Fruit fly (Drosophila melanogaster) S2 (cell line): Measurements from ENCODE around the gene Pink1.

Experiments
- CG8478 ChIP-seq: fragments of >200 bp; optimal IDR thresholded peaks from 2 replicates; lab custom pipeline; 2018
- CTCF ChIP-seq, 2 experiments: fragments of >200 bp; optimal IDR thresholded peaks; 2 replicates each; lab custom pipeline; 2018

DNA sequence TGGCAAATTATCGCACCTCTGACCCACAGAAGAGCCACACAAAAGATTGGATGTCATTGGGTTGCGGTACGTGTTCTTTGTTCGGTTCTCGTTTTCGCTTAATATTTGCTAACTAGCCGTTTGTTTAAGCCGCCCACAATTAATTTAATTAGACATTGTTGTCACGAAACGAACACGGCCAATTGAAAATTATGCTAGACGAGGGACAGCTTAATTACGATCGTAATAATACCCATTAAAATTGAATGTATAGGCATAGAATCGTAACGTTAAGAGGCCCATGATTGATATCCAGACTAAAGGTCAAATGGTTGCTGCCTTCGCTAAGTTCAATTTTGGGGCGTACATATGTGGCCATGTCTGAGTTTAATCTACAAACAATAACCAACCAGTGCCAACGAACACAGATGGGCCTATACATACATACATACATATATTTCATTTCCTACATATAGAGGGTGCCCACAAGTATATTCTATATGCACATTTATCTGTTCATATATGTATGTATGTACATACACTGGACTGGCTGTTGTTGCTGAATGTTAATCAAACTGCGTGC is 45.1 kb downstream of the Pink1 start:
- TF ChIP-seq CTCF (optimal IDR thresholded peaks at IDR 0.05; lab: Kevin White, UChicago) (peak; percentile 82 to 87), CG8478 (lab: Kevin White, UChicago) (no peak)
